Worm (Caenorhabditis elegans): ENCODE results near the gene ttr-2.

DNA sequence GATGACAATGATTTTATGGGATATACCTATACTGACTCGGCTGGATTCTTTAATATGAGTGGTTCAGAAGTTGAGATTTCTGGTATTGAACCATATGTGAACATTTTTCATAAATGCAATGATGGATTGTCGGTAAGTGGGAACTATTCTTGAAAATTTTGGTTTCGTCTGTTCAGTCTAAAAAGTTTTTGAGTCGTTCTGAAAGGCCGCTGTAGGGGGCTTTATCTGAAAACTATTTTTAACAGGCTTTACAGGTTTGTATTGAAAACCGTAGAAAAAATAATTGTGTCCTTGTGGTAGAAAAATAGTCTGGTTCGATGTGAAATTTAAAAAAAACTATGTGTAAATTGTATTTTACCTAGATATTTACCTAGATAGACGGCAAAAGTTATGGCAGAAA is 2.0 kb downstream of the ttr-2 start:
- TF ChIP-seq ceh-88 (GFP tag; IDR thresholded peaks at IDR 0.05) (no peak), hlh-17 (GFP tag; optimal IDR thresholded peaks at IDR 0.05; ENCODE audit: borderline replicate concordance) (no peak), lin-13 (GFP tag; optimal IDR thresholded peaks at IDR 0.05) (no peak), nhr-28 (tag; optimal IDR thresholded peaks at IDR 0.05) (no peak), elt-2 (tag; optimal IDR thresholded peaks at IDR 0.05) (no peak)

Measured in whole organism, L1 larva.